Fruit fly (Drosophila melanogaster): Measurements from ENCODE around the gene lcs.

lcs gene

DNA sequence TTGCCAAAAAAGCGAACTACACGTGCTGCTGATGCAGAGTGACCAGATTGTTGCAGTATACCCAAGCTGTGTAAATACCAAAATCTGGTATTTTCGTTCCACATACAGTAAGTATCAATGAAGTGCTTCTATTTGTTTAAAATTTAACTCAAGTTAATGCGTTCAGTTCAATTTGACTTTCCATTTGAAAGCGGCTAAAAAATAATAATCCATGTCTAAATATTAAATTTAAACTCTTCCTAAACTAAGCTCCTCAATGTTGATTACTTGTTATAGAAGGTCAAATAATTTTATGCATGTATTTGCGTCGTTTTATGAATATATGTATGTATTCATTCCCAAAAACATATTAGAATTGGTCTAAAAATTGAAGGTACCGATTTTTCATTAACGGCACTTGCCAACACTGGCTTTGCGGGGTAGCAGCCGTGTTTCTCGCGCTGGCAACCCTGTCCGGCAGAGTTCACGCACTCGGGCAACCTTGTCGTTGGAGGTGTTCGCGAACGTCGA, 47.3 kb downstream of the lcs start, which contains the start of the genes peng and sol (continued):
- TF ChIP-seq CG6854 (GFP tag; optimal IDR thresholded peaks at IDR 0.05) (no peak), fd85E (GFP tag; optimal IDR thresholded peaks at IDR 0.05) (no peak), OdsH (GFP tag; optimal IDR thresholded peaks at IDR 0.05) (no peak), CG6163 (GFP tag; IDR thresholded peaks at IDR 0.05) (no peak), Eip78C (GFP tag) (peak; percentile 93), svp (GFP tag) (peak; percentile 91), CG16779 (tag; optimal IDR thresholded peaks at IDR 0.05) (no peak), CG1621 (tag; optimal IDR thresholded peaks at IDR 0.05) (peak; percentile 28), vri (GFP tag; optimal IDR thresholded peaks at IDR 0.05) (no peak), Ets21C (GFP tag; optimal IDR thresholded peaks at IDR 0.05) (peak; percentile 71), dac (GFP tag; optimal IDR thresholded peaks at IDR 0.05) (peak; percentile 50), CG6792 (GFP tag; optimal IDR thresholded peaks at IDR 0.05) (peak; percentile 70), CG10631 (GFP tag; optimal IDR thresholded peaks at IDR 0.05) (peak; percentile 75), salr (GFP tag; optimal IDR thresholded peaks at IDR 0.05) (no peak), Eip93F (GFP tag; optimal IDR thresholded peaks at IDR 0.05) (no peak), Smox (GFP tag; optimal IDR thresholded peaks at IDR 0.05) (peak; percentile 78), ss (GFP tag; optimal IDR thresholded peaks at IDR 0.05) (no peak), CG6808 (GFP tag; optimal IDR thresholded peaks at IDR 0.05) (peak; percentile 53), eg (GFP tag; IDR thresholded peaks at IDR 0.05) (peak; percentile 64), CG4318 (GFP tag; optimal IDR thresholded peaks at IDR 0.05) (no peak), CG3032 (tag; optimal IDR thresholded peaks at IDR 0.05) (peak; percentile 66), Blimp-1 (GFP tag; optimal IDR thresholded peaks at IDR 0.05) (no peak), CG11294 (GFP tag; IDR thresholded peaks at IDR 0.05) (peak; percentile 23; the same call in 1 of the 2 replicates), Sox102F (GFP tag; optimal IDR thresholded peaks at IDR 0.05) (peak; percentile 72), Sox15 (GFP tag; optimal IDR thresholded peaks at IDR 0.05) (peak; percentile 61), Gug (GFP tag; IDR thresholded peaks at IDR 0.05) (peak; percentile 53; the same call in 1 of the 2 replicates), dsx (GFP tag; optimal IDR thresholded peaks at IDR 0.05; ENCODE audit: poor library complexity, severe bottlenecking) (peak; percentile 67), topi (GFP tag; optimal IDR thresholded peaks at IDR 0.05) (peak; percentile 79), CG10669 (GFP tag; optimal IDR thresholded peaks at IDR 0.05) (peak; percentile 65), Lpt (GFP tag; optimal IDR thresholded peaks at IDR 0.05) (peak; percentile 51), CG11902 (GFP tag; optimal IDR thresholded peaks at IDR 0.05) (peak; percentile 49)

Measured in whole organism, prepupa.